Worm (Caenorhabditis elegans): ENCODE data around the gene nlp-63.

ce11 chrII:10162785-10163184 lies 7.6 kb downstream of the nlp-63 start:
- TF ChIP-seq sox-4 (tag; optimal IDR thresholded peaks at IDR 0.05): no peak
- TF ChIP-seq eyg-1 (tag; optimal IDR thresholded peaks at IDR 0.05): no peak
- no peak for TF ChIP-seq K09A11.1 (tag; optimal IDR thresholded peaks at IDR 0.05; ENCODE audit: insufficient read depth)
- no peak for TF ChIP-seq ceh-9 (tag; optimal IDR thresholded peaks at IDR 0.05)
- no peak for TF ChIP-seq dve-1 (tag; optimal IDR thresholded peaks at IDR 0.05)
- no peak for TF ChIP-seq C08G9.2 (tag; optimal IDR thresholded peaks at IDR 0.05)
- TF ChIP-seq unc-55 (GFP tag; optimal IDR thresholded peaks at IDR 0.05): no peak
